Fruit fly (Drosophila melanogaster) whole organism, embryonic: ENCODE data around the gene Idh3g.

ENCODE experiments used
- Ada2b ChIP-seq: fragments of 200-800 bp; sonication (Bioruptor generic); IDR thresholded peaks from 2 replicates; pipeline ENCODE4 v1.3.6; 2022; ENCODE audit warnings: missing biosample characterization, missing genetic modification characterization
- Bdp1 ChIP-seq: fragments of 200-800 bp; sonication (Bioruptor generic); optimal IDR thresholded peaks from 3 replicates; lab custom pipeline; 2016; ENCODE audit warnings: missing biosample characterization, missing genetic modification characterization
- CG10366 ChIP-seq: fragments of 200-800 bp; sonication (Bioruptor generic); IDR thresholded peaks from 2 replicates; pipeline ENCODE4 v1.3.6; 2022; ENCODE audit warnings: missing biosample characterization, missing genetic modification characterization
- CG11398 ChIP-seq: fragments of 200-800 bp; sonication (Bioruptor generic); optimal IDR thresholded peaks from 2 replicates; lab custom pipeline; 2016; ENCODE audit warnings: missing biosample characterization, missing genetic modification characterization
- CG12104 ChIP-seq: fragments of 200-800 bp; sonication (Bioruptor generic); optimal IDR thresholded peaks from 3 replicates; lab custom pipeline; 2016; ENCODE audit warnings: missing biosample characterization, missing genetic modification characterization
- CG12155 ChIP-seq: fragments of 200-800 bp; sonication (Bioruptor generic); optimal IDR thresholded peaks from 3 replicates; lab custom pipeline; 2016; ENCODE audit warnings: missing biosample characterization, missing genetic modification characterization
- CG12299 ChIP-seq: fragments of 200-800 bp; sonication (Bioruptor generic); optimal IDR thresholded peaks from 2 replicates; lab custom pipeline; 2018; ENCODE audit warnings: missing biosample characterization, mild to moderate bottlenecking, missing genetic modification characterization
- CG15073 ChIP-seq: fragments of 200-800 bp; sonication (Bioruptor generic); optimal IDR thresholded peaks from 2 replicates; lab custom pipeline; 2016; ENCODE audit warnings: missing biosample characterization, missing genetic modification characterization
- CG17568 ChIP-seq: fragments of 200-800 bp; sonication (Bioruptor generic); optimal IDR thresholded peaks from 2 replicates; lab custom pipeline; 2018; ENCODE audit warnings: missing biosample characterization, mild to moderate bottlenecking, missing genetic modification characterization, moderate library complexity
- CG1792 ChIP-seq: fragments of 200-800 bp; sonication (Bioruptor generic); optimal IDR thresholded peaks from 2 replicates; lab custom pipeline; 2016; ENCODE audit warnings: missing biosample characterization, missing genetic modification characterization
- CG31441 ChIP-seq: fragments of 200-800 bp; sonication (Bioruptor generic); IDR thresholded peaks from 2 replicates; pipeline ENCODE4 v1.3.6; 2022; ENCODE audit warnings: missing biosample characterization, missing genetic modification characterization
- CG32532 ChIP-seq: fragments of 200-800 bp; sonication (Bioruptor generic); IDR thresholded peaks from 2 replicates; pipeline ENCODE4 v1.3.6; 2022; ENCODE audit warnings: missing biosample characterization, missing genetic modification characterization
- CG33557 ChIP-seq: fragments of 200-800 bp; sonication (Bioruptor generic); optimal IDR thresholded peaks from 2 replicates; lab custom pipeline; 2019; ENCODE audit warnings: missing biosample characterization, mild to moderate bottlenecking, missing genetic modification characterization, moderate library complexity
- CG6654 ChIP-seq: fragments of 200-800 bp; sonication (Bioruptor generic); optimal IDR thresholded peaks from 2 replicates; lab custom pipeline; 2017; ENCODE audit warnings: missing biosample characterization, mild to moderate bottlenecking, missing genetic modification characterization
- CG8478 ChIP-seq: fragments of >200 bp; optimal IDR thresholded peaks from 2 replicates; lab custom pipeline; 2018
- CG9727 ChIP-seq: fragments of 200-800 bp; sonication (Bioruptor generic); optimal IDR thresholded peaks from 3 replicates; lab custom pipeline; 2017; ENCODE audit warnings: missing biosample characterization, mild to moderate bottlenecking, missing genetic modification characterization
- Doc2 ChIP-seq: fragments of 200-800 bp; sonication (Bioruptor generic); IDR thresholded peaks from 2 replicates; pipeline ENCODE4 v1.3.6; 2022; ENCODE audit warnings: missing biosample characterization, missing genetic modification characterization
- ERR ChIP-seq: fragments of 200-800 bp; sonication (Bioruptor generic); optimal IDR thresholded peaks from 2 replicates; lab custom pipeline; 2016; ENCODE audit warnings: missing biosample characterization, missing genetic modification characterization
- Fer3 ChIP-seq: fragments of 200-800 bp; sonication (Bioruptor generic); optimal IDR thresholded peaks from 2 replicates; lab custom pipeline; 2018; ENCODE audit warnings: missing biosample characterization, mild to moderate bottlenecking, missing genetic modification characterization, moderate library complexity
- Gug ChIP-seq: fragments of 200-800 bp; sonication (Bioruptor generic); IDR thresholded peaks from 4 replicates; pipeline ENCODE4 v1.3.6; 2022; ENCODE audit warnings: missing biosample characterization, missing genetic modification characterization
- HLH4C ChIP-seq: fragments of 200-800 bp; sonication (Bioruptor generic); IDR thresholded peaks from 3 replicates; pipeline ENCODE4 v1.3.6; 2022; ENCODE audit warnings: missing biosample characterization, missing genetic modification characterization; ENCODE audit not compliant: partially characterized antibody
- Hand ChIP-seq: fragments of 200-800 bp; sonication (Bioruptor generic); optimal IDR thresholded peaks from 2 replicates; lab custom pipeline; 2017; ENCODE audit warnings: mild to moderate bottlenecking, missing biosample characterization, missing genetic modification reagents, missing genetic modification characterization
- Hey ChIP-seq: fragments of 200-800 bp; sonication (Bioruptor generic); optimal IDR thresholded peaks from 3 replicates; lab custom pipeline; 2018; ENCODE audit warnings: missing biosample characterization, mild to moderate bottlenecking, missing genetic modification characterization
- Hmx ChIP-seq: fragments of 200-800 bp; sonication (Bioruptor generic); optimal IDR thresholded peaks from 2 replicates; lab custom pipeline; 2016; ENCODE audit warnings: missing biosample characterization, missing genetic modification characterization
- Hr3 ChIP-seq: fragments of 200-800 bp; sonication (Bioruptor generic); optimal IDR thresholded peaks from 3 replicates; lab custom pipeline; 2016; ENCODE audit warnings: missing biosample characterization, missing genetic modification characterization
- Hr39 ChIP-seq: fragments of >200 bp; optimal IDR thresholded peaks from 2 replicates; lab custom pipeline; 2017
- Jarid2 ChIP-seq: fragments of 200-800 bp; sonication (Bioruptor generic); optimal IDR thresholded peaks from 3 replicates; lab custom pipeline; 2017; ENCODE audit warnings: mild to moderate bottlenecking, missing biosample characterization, missing genetic modification reagents, missing genetic modification characterization
- Meics ChIP-seq: fragments of 200-800 bp; sonication (Bioruptor generic); optimal IDR thresholded peaks from 2 replicates; lab custom pipeline; 2017; ENCODE audit warnings: missing biosample characterization, mild to moderate bottlenecking, missing genetic modification characterization
- Myb ChIP-seq: fragments of 200-800 bp; sonication (Bioruptor generic); optimal IDR thresholded peaks from 2 replicates; lab custom pipeline; 2016; ENCODE audit warnings: missing biosample characterization, missing genetic modification characterization
- NFAT ChIP-seq: fragments of 200-800 bp; sonication (Bioruptor generic); IDR thresholded peaks from 2 replicates; pipeline ENCODE4 v1.3.6; 2022; ENCODE audit warnings: missing biosample characterization, missing genetic modification characterization
- Tbp ChIP-seq: fragments of >200 bp; optimal IDR thresholded peaks from 2 replicates; lab custom pipeline; 2018; ENCODE audit warnings: missing biosample characterization, missing genetic modification characterization
- Usf ChIP-seq: fragments of 200-800 bp; sonication (Bioruptor generic); optimal IDR thresholded peaks from 2 replicates; lab custom pipeline; 2017; ENCODE audit warnings: missing genotype, missing biosample characterization, missing genetic modification characterization
- Vsx1 ChIP-seq: fragments of 200-800 bp; sonication (Bioruptor generic); optimal IDR thresholded peaks from 2 replicates; lab custom pipeline; 2017; ENCODE audit warnings: missing biosample characterization, mild to moderate bottlenecking, missing genetic modification characterization, missing genetic modification reagents
- btn ChIP-seq: fragments of 200-800 bp; sonication (Bioruptor generic); optimal IDR thresholded peaks from 2 replicates; lab custom pipeline; 2016; ENCODE audit warnings: missing biosample characterization, missing genetic modification characterization
- cg ChIP-seq: fragments of 200-800 bp; sonication (Bioruptor generic); optimal IDR thresholded peaks from 3 replicates; lab custom pipeline; 2019; ENCODE audit warnings: missing biosample characterization, mild to moderate bottlenecking, missing genetic modification characterization, moderate library complexity
- crol ChIP-seq: fragments of 200-800 bp; sonication (Bioruptor generic); IDR thresholded peaks from 2 replicates; pipeline ENCODE4 v1.3.6; 2022; ENCODE audit warnings: missing biosample characterization, missing genetic modification characterization
- crp ChIP-seq, 2 experiments: fragments of 200-800 bp; sonication (Bioruptor generic); optimal IDR thresholded peaks; 2 replicates in 1 of 2; 3 replicates in 1 of 2; lab custom pipeline; 2017; ENCODE audit warnings: missing biosample characterization in 2 of 2, missing genetic modification characterization in 2 of 2, mild to moderate bottlenecking in 1 of 2, moderate library complexity in 1 of 2
- dan ChIP-seq: fragments of 200-800 bp; sonication (Bioruptor generic); IDR thresholded peaks from 2 replicates; pipeline ENCODE4 v1.3.6; 2022; ENCODE audit warnings: missing biosample characterization, missing genetic modification characterization
- ewg ChIP-seq: fragments of 200-800 bp; sonication (Bioruptor generic); optimal IDR thresholded peaks from 3 replicates; lab custom pipeline; 2017; ENCODE audit warnings: mild to moderate bottlenecking, missing biosample characterization, missing genetic modification reagents, missing genetic modification characterization
- fd64A ChIP-seq: fragments of 200-800 bp; sonication (Bioruptor generic); optimal IDR thresholded peaks from 3 replicates; lab custom pipeline; 2018; ENCODE audit warnings: missing biosample characterization, mild to moderate bottlenecking, missing genetic modification characterization
- ind ChIP-seq: fragments of 200-800 bp; sonication (Bioruptor generic); optimal IDR thresholded peaks from 3 replicates; lab custom pipeline; 2016; ENCODE audit warnings: missing biosample characterization, missing genetic modification characterization
- kni ChIP-seq: fragments of 200-800 bp; sonication (Bioruptor generic); optimal IDR thresholded peaks from 3 replicates; lab custom pipeline; 2017; ENCODE audit warnings: mild to moderate bottlenecking, missing biosample characterization, missing genetic modification reagents, missing genetic modification characterization
- knrl ChIP-seq: fragments of 200-800 bp; sonication (Bioruptor generic); IDR thresholded peaks from 3 replicates; pipeline ENCODE4 v1.3.6; 2022; ENCODE audit warnings: missing biosample characterization, missing genetic modification characterization; ENCODE audit not compliant: partially characterized antibody
- lov ChIP-seq, 2 experiments: fragments of 200-800 bp in 1 of 2; fragments of >200 bp in 1 of 2; sonication (Bioruptor generic) in 1 of 2; IDR thresholded peaks in 1 of 2; optimal IDR thresholded peaks in 1 of 2; 2 replicates in 1 of 2; 3 replicates in 1 of 2; pipeline versions ENCODE4 v1.3.6 to Lab custom; 2017 to 2022; ENCODE audit warnings: missing biosample characterization in 1 of 2, missing genetic modification characterization in 1 of 2
- nom ChIP-seq: fragments of 200-800 bp; sonication (Bioruptor generic); optimal IDR thresholded peaks from 2 replicates; lab custom pipeline; 2017; ENCODE audit warnings: missing biosample characterization, missing genetic modification characterization, mild to moderate bottlenecking, moderate library complexity, missing genetic modification reagents
- odd ChIP-seq: fragments of 200-800 bp; sonication (Bioruptor generic); optimal IDR thresholded peaks from 2 replicates; lab custom pipeline; 2017; ENCODE audit warnings: missing biosample characterization, mild to moderate bottlenecking, missing genetic modification characterization
- pb ChIP-seq: fragments of 200-800 bp; sonication (Bioruptor generic); optimal IDR thresholded peaks from 3 replicates; lab custom pipeline; 2016; ENCODE audit warnings: missing biosample characterization, missing genetic modification characterization
- pfk ChIP-seq: fragments of 200-800 bp; sonication (Bioruptor generic); optimal IDR thresholded peaks from 2 replicates; lab custom pipeline; 2018; ENCODE audit warnings: missing biosample characterization, mild to moderate bottlenecking, missing genetic modification characterization, moderate library complexity
- pho ChIP-seq: fragments of 200-800 bp; sonication (Bioruptor generic); optimal IDR thresholded peaks from 2 replicates; lab custom pipeline; 2016; ENCODE audit warnings: missing biosample characterization, missing genetic modification characterization
- sna ChIP-seq: fragments of 200-800 bp; sonication (Bioruptor generic); IDR thresholded peaks from 2 replicates; pipeline ENCODE4 v1.3.6; 2022; ENCODE audit warnings: missing biosample characterization, missing genetic modification characterization; ENCODE audit not compliant: partially characterized antibody
- so ChIP-seq: fragments of 200-800 bp; sonication (Bioruptor generic); IDR thresholded peaks from 3 replicates; pipeline ENCODE4 v1.3.6; 2022; ENCODE audit warnings: missing biosample characterization, missing genetic modification characterization
- yki ChIP-seq: fragments of >200 bp; optimal IDR thresholded peaks from 3 replicates; lab custom pipeline; 2018

Gene Idh3g

dm6 chr3R:25640463-25640862 lies 40.2 kb upstream of the Idh3g start:
- TF ChIP-seq pb (GFP tag; lab: Kevin White, UChicago) (no peak), Bdp1 (no peak), yki (lab: Kevin White, UChicago) (no peak), CG12299 (no peak), CG31441 (GFP tag; lab: Robert Waterston, UW) (peak; percentile 61), pho (no peak), kni (GFP tag; lab: Kevin White, UChicago) (no peak), Doc2 (GFP tag; lab: Robert Waterston, UW) (no peak), Myb (GFP tag; lab: Kevin White, UChicago) (no peak), CG1792 (no peak), Usf (GFP tag; lab: Kevin White, UChicago) (peak; percentile 13), sna (GFP tag; lab: Robert Waterston, UW) (no peak), Jarid2 (no peak), Hmx (GFP tag; lab: Kevin White, UChicago) (no peak), CG33557 (GFP tag; lab: Kevin White, UChicago) (peak; percentile 32), HLH4C (GFP tag; lab: Robert Waterston, UW) (no peak), ERR (GFP tag; lab: Kevin White, UChicago) (no peak), Ada2b (GFP tag; lab: Robert Waterston, UW) (peak; percentile 65; the same call in 1 of the 2 replicates), CG12155 (GFP tag; lab: Kevin White, UChicago) (peak; percentile 39), Meics (peak; percentile 36), Fer3 (tag; lab: Kevin White, UChicago) (peak; percentile 52), knrl (GFP tag; lab: Robert Waterston, UW) (no peak), crp (GFP tag; optimal IDR thresholded peaks at IDR 0.05; lab: Kevin White, UChicago) (no peak), fd64A (no peak), cg (GFP tag; lab: Kevin White, UChicago) (no peak), Gug (peak; percentile 3; the same call in 1 of the 4 replicates), odd (GFP tag; lab: Kevin White, UChicago) (no peak), CG6654 (GFP tag; lab: Kevin White, UChicago) (no peak), Hey (tag; lab: Kevin White, UChicago) (no peak), nom (peak; percentile 80), ind (GFP tag; lab: Kevin White, UChicago) (peak; percentile 52), pfk (GFP tag; lab: Kevin White, UChicago) (no peak), Hr39 (lab: Kevin White, UChicago) (no peak), so (GFP tag; lab: Robert Waterston, UW) (peak; percentile 54; the same call in 1 of the 3 replicates), CG9727 (GFP tag; lab: Kevin White, UChicago) (peak; percentile 75), CG12104 (GFP tag; lab: Kevin White, UChicago) (peak; percentile 4), CG8478 (lab: Kevin White, UChicago) (no peak), CG17568 (no peak), dan (GFP tag; lab: Robert Waterston, UW) (0 out of 2 replicates have a peak, but pooled peaks have one; percentile 18), crol (no peak), ewg (GFP tag; lab: Kevin White, UChicago) (no peak), btn (no peak), CG32532 (GFP tag; lab: Robert Waterston, UW) (peak; percentile 36; the same call in 1 of the 2 replicates), Tbp (GFP tag; lab: Kevin White, UChicago) (no peak), Hr3 (GFP tag; lab: Kevin White, UChicago) (peak; percentile 23), lov (optimal IDR thresholded peaks at IDR 0.05; lab: Kevin White, UChicago) (no peak), lov (GFP tag; IDR thresholded peaks at IDR 0.05; lab: Robert Waterston, UW) (no peak), CG15073 (GFP tag; lab: Kevin White, UChicago) (no peak), CG11398 (GFP tag; lab: Kevin White, UChicago) (no peak), Vsx1 (GFP tag; lab: Kevin White, UChicago) (no peak), NFAT (GFP tag; lab: Robert Waterston, UW) (0 out of 2 replicates have a peak, but pooled peaks have one; percentile 31), CG10366 (GFP tag; lab: Robert Waterston, UW) (peak; percentile 56), Hand (no peak)
